Worm (Caenorhabditis elegans): Measurements from ENCODE around the gene ceh-21.
A peak's percentile ranks its signal among the peaks of the same experiment; 100 is the strongest.

DNA sequence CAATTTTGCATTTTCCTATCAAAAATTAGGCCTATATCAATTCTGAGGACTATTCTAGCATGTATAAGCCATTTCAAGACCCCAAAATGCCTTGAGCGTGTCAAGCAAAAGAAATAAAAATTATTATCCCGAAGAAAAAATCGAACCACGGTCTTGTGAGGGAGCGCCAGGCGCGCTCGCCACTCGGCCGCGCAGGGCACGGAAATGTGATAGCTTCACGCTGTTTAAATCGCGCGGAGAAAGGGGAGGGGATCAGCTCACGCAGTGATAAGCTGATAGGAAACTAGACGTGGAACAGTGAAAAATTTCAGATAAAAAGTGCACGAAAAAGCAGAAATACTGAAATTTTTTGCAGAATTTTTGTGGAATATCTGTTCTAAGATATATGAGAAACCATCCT is 14.8 kb downstream of the ceh-21 start:
- TF ChIP-seq ZK546.5 (tag; optimal IDR thresholded peaks at IDR 0.05), result no peak
- peak in 1 of 2 experiments; percentile 44 for TF ChIP-seq lsy-2 (tag; optimal IDR thresholded peaks at IDR 0.05)
